Worm (Caenorhabditis elegans): ENCODE results near the gene zipt-2.3.

- TF ChIP-seq hmbx-1 (tag; optimal IDR thresholded peaks at IDR 0.05) = no peak
- no peak for TF ChIP-seq scrt-1 (GFP tag; IDR thresholded peaks at IDR 0.05)
- TF ChIP-seq aly-1 (tag; optimal IDR thresholded peaks at IDR 0.05) = no peak
- TF ChIP-seq B0310.2 (tag; optimal IDR thresholded peaks at IDR 0.05) = no peak
- no peak for TF ChIP-seq tbx-11 (GFP tag; IDR thresholded peaks at IDR 0.05)
- no peak for TF ChIP-seq sea-1 (GFP tag; conservative IDR thresholded peaks at IDR 0.05)
- TF ChIP-seq ama-1 (optimal IDR thresholded peaks at IDR 0.05) = no peak
- peak; percentile 22 for TF ChIP-seq ceh-36 (tag; optimal IDR thresholded peaks at IDR 0.05)
- no peak for TF ChIP-seq hnd-1 (tag; optimal IDR thresholded peaks at IDR 0.05)
- no peak for TF ChIP-seq flt-1 (GFP tag; IDR thresholded peaks at IDR 0.05)
- TF ChIP-seq ets-7 (tag; optimal IDR thresholded peaks at IDR 0.05) = no peak
- TF ChIP-seq ceh-13 (GFP tag; optimal IDR thresholded peaks at IDR 0.05) = no peak
- no peak for TF ChIP-seq F13C5.2 (tag; optimal IDR thresholded peaks at IDR 0.05)
- TF ChIP-seq tbx-37 (GFP tag; conservative IDR thresholded peaks at IDR 0.05) = no peak
Observed at ce11 chrII:13739423-13739822, 23.7 kb upstream of the zipt-2.3 start.

Measured in whole organism, early embryonic.